Worm (Caenorhabditis elegans) whole organism, mixed stage, embryonic: ENCODE data around the gene F48D6.4.
"Not testable (repeated sequence)": the region's sequence is repeated elsewhere in the genome, so short reads cannot be mapped to it uniquely, and the experiment has no call there.

Experiments used
- M03D4.4 ChIP-seq: sonication (generic microtip); optimal IDR thresholded peaks from 2 replicates; lab custom pipeline; 2017; ENCODE audit warnings: mild to moderate bottlenecking, missing genetic modification characterization, missing compliant biosample characterization
- bed-3 ChIP-seq: fragments of 200-800 bp; sonication (Bioruptor generic); optimal IDR thresholded peaks from 3 replicates; lab custom pipeline; 2018; ENCODE audit warnings: mild to moderate bottlenecking, missing genetic modification characterization, moderate library complexity, missing compliant biosample characterization
- ceh-43 ChIP-seq: fragments of 200-800 bp; sonication (Bioruptor generic); optimal IDR thresholded peaks from 2 replicates; lab custom pipeline; 2018; ENCODE audit warnings: mild to moderate bottlenecking, missing genetic modification characterization, moderate library complexity, missing compliant biosample characterization
- cnd-1 ChIP-seq: fragments of 200-800 bp; sonication (Bioruptor generic); optimal IDR thresholded peaks from 2 replicates; lab custom pipeline; 2018; ENCODE audit warnings: mild to moderate bottlenecking, missing genetic modification characterization, missing compliant biosample characterization
- drap-1 ChIP-seq: fragments of 200-800 bp; sonication (Bioruptor generic); optimal IDR thresholded peaks from 3 replicates; lab custom pipeline; 2018; ENCODE audit warnings: mild to moderate bottlenecking, missing genetic modification characterization, missing compliant biosample characterization
- elt-1 ChIP-seq: sonication (generic microtip); optimal IDR thresholded peaks from 2 replicates; lab custom pipeline; 2017; ENCODE audit warnings: missing genetic modification characterization, mild to moderate bottlenecking, missing compliant biosample characterization, antibody characterized with exemption, moderate library complexity, borderline replicate concordance; ENCODE audit not compliant: insufficient read depth
- flh-1 ChIP-seq: fragments of 200-800 bp; sonication (Bioruptor generic); optimal IDR thresholded peaks from 2 replicates; lab custom pipeline; 2018; ENCODE audit warnings: mild to moderate bottlenecking, missing genetic modification characterization, moderate library complexity, missing compliant biosample characterization
- lin-32 ChIP-seq: fragments of 200-800 bp; sonication (Bioruptor generic); optimal IDR thresholded peaks from 2 replicates; lab custom pipeline; 2018; ENCODE audit warnings: mild to moderate bottlenecking, missing genetic modification characterization, missing compliant biosample characterization
- lsy-2 ChIP-seq: fragments of 150-350 bp; optimal IDR thresholded peaks from 2 replicates; lab custom pipeline; 2014; ENCODE audit warnings: missing biosample characterization, missing genetic modification characterization
- mab-5 ChIP-seq: fragments of 150-350 bp; optimal IDR thresholded peaks from 2 replicates; lab custom pipeline; 2014; ENCODE audit warnings: missing biosample characterization, missing genetic modification characterization
- mep-1 ChIP-seq: fragments of 150-350 bp; optimal IDR thresholded peaks from 2 replicates; lab custom pipeline; 2017; ENCODE audit warnings: missing biosample characterization, missing genetic modification reagents, missing genetic modification characterization, inconsistent platforms
- mls-2 ChIP-seq: sonication (generic microtip); optimal IDR thresholded peaks from 2 replicates; lab custom pipeline; 2016; ENCODE audit warnings: mild to moderate bottlenecking, missing genetic modification characterization, moderate library complexity, missing compliant biosample characterization
- nhr-12 ChIP-seq: fragments of 150-350 bp; optimal IDR thresholded peaks from 2 replicates; lab custom pipeline; 2014; ENCODE audit warnings: missing biosample characterization, missing genetic modification characterization
- nhr-237 ChIP-seq: fragments of 150-350 bp; optimal IDR thresholded peaks from 2 replicates; lab custom pipeline; 2014; ENCODE audit warnings: missing biosample characterization, missing genetic modification characterization
- nhr-76 ChIP-seq: sonication (generic microtip); optimal IDR thresholded peaks from 2 replicates; lab custom pipeline; 2017; ENCODE audit warnings: missing biosample characterization, missing genetic modification characterization
- sem-2 ChIP-seq: fragments of 200-800 bp; sonication (Bioruptor generic); optimal IDR thresholded peaks from 2 replicates; lab custom pipeline; 2018; ENCODE audit warnings: mild to moderate bottlenecking, missing genetic modification characterization, missing compliant biosample characterization
- tbx-8 ChIP-seq: fragments of 200-800 bp; sonication (Bioruptor generic); optimal IDR thresholded peaks from 2 replicates; lab custom pipeline; 2018; ENCODE audit warnings: mild to moderate bottlenecking, missing genetic modification characterization, moderate library complexity, missing compliant biosample characterization
- unc-120 ChIP-seq: sonication (generic microtip); optimal IDR thresholded peaks from 2 replicates; lab custom pipeline; 2017; ENCODE audit warnings: missing genetic modification characterization, missing compliant biosample characterization; ENCODE audit not compliant: poor library complexity, severe bottlenecking
- unc-39 ChIP-seq: fragments of 150-350 bp; optimal IDR thresholded peaks from 2 replicates; lab custom pipeline; 2014; ENCODE audit warnings: missing biosample characterization, missing genetic modification characterization
- zip-8 ChIP-seq: fragments of 150-350 bp; optimal IDR thresholded peaks from 2 replicates; lab custom pipeline; 2014; ENCODE audit warnings: missing biosample characterization, missing genetic modification characterization

Gene F48D6.4

ce11 chrX:4208495-4208894 is 38.5 kb downstream of the F48D6.4 start:
- TF ChIP-seq M03D4.4 (tag; lab: Kevin White, UChicago), result no peak
- no peak for TF ChIP-seq cnd-1 (tag; lab: Kevin White, UChicago)
- no peak for TF ChIP-seq lin-32 (GFP tag; lab: Kevin White, UChicago)
- TF ChIP-seq mep-1 (tag; lab: Kevin White, UChicago), result no peak
- TF ChIP-seq nhr-12 (tag; lab: Kevin White, UChicago), result no peak
- TF ChIP-seq unc-39 (tag; lab: Kevin White, UChicago), result no peak
- no peak for TF ChIP-seq bed-3
- no peak for TF ChIP-seq tbx-8 (GFP tag; lab: Kevin White, UChicago)
- TF ChIP-seq lsy-2 (tag; lab: Kevin White, UChicago), result no peak
- TF ChIP-seq mab-5 (tag; lab: Kevin White, UChicago), result no peak
- no peak for TF ChIP-seq drap-1
- no peak for TF ChIP-seq flh-1 (GFP tag; lab: Kevin White, UChicago)
- TF ChIP-seq unc-120 (tag; lab: Kevin White, UChicago), result no peak
- TF ChIP-seq sem-2, result no peak

ce11 chrX:4207385-4207784 is 39.6 kb downstream of the F48D6.4 start, which contains the start of gene F20B6.9:
Gene F20B6.9, minus strand, starts transcription at chrX:4207485.
- not testable (repeated sequence) for TF ChIP-seq nhr-237 (tag; lab: Kevin White, UChicago); nhr-76; nhr-12 (tag; lab: Kevin White, UChicago)
- TF ChIP-seq, all 35 proteins: peak for 0; not testable (repeated sequence) for 35

ce11 chrX:4202114-4202513 is 44.9 kb downstream of the F48D6.4 start, which contains the start of gene F20B6.6:
Gene F20B6.6, minus strand, starts transcription at chrX:4202214.
- not testable (repeated sequence) for TF ChIP-seq ceh-43 (GFP tag; lab: Kevin White, UChicago); zip-8 (tag; lab: Kevin White, UChicago); lin-32 (GFP tag; lab: Kevin White, UChicago)

- TF ChIP-seq mab-5 (tag; lab: Kevin White, UChicago); mls-2 (tag; lab: Kevin White, UChicago); elt-1: not testable (repeated sequence)
Observed at ce11 chrX:4199829-4200228, 47.2 kb downstream of the F48D6.4 start, which contains the start of gene F20B6.5. Gene F20B6.5, minus strand, starts transcription at chrX:4199929.
